Fruit fly (Drosophila melanogaster): ENCODE data around the gene bsk.

Gene bsk

dm6 chr2L:10201743-10202142 lies 48.6 kb downstream of the bsk start:
- TF ChIP-seq CG32264 (GFP tag; optimal IDR thresholded peaks at IDR 0.05) (no peak), Hr78 (GFP tag; optimal IDR thresholded peaks at IDR 0.05) (no peak), usp (GFP tag; optimal IDR thresholded peaks at IDR 0.05) (no peak), sv (GFP tag; optimal IDR thresholded peaks at IDR 0.05) (no peak), GATAd (GFP tag; optimal IDR thresholded peaks at IDR 0.05) (no peak), foxo (GFP tag; optimal IDR thresholded peaks at IDR 0.05) (no peak), Myc (optimal IDR thresholded peaks at IDR 0.05) (no peak), sage (GFP tag; optimal IDR thresholded peaks at IDR 0.05) (no peak)

- peak; percentile 71 for TF ChIP-seq Dif (GFP tag; optimal IDR thresholded peaks at IDR 0.05; ENCODE audit: partially characterized antibody)
- peak; percentile 88 for TF ChIP-seq sage (GFP tag; optimal IDR thresholded peaks at IDR 0.05)
- TF ChIP-seq Mio (GFP tag; optimal IDR thresholded peaks at IDR 0.05): peak; percentile 91
- TF ChIP-seq sv (GFP tag; optimal IDR thresholded peaks at IDR 0.05): peak; percentile 98
- peak; percentile 93 for TF ChIP-seq CG32264 (GFP tag; optimal IDR thresholded peaks at IDR 0.05)
- TF ChIP-seq psq (GFP tag; optimal IDR thresholded peaks at IDR 0.05): peak; percentile 85
- peak; percentile 98 for TF ChIP-seq br (GFP tag; optimal IDR thresholded peaks at IDR 0.05)
- peak; percentile 80 for TF ChIP-seq GATAd (GFP tag; optimal IDR thresholded peaks at IDR 0.05)
- peak; percentile 99 for TF ChIP-seq dmrt93B (GFP tag; optimal IDR thresholded peaks at IDR 0.05)
- peak; percentile 87 for TF ChIP-seq brk (GFP tag; optimal IDR thresholded peaks at IDR 0.05)
- no peak for TF ChIP-seq lola (GFP tag; optimal IDR thresholded peaks at IDR 0.05)
- TF ChIP-seq Rel (GFP tag; optimal IDR thresholded peaks at IDR 0.05): peak; percentile 58
- TF ChIP-seq Rel (tag; optimal IDR thresholded peaks at IDR 0.05): peak; percentile 81
- peak; percentile 96 for TF ChIP-seq OdsH (GFP tag; optimal IDR thresholded peaks at IDR 0.05)
- no peak for TF ChIP-seq Abd-B (GFP tag; optimal IDR thresholded peaks at IDR 0.05)
- TF ChIP-seq HLH106 (tag; optimal IDR thresholded peaks at IDR 0.05): peak; percentile 91
- TF ChIP-seq h (GFP tag; optimal IDR thresholded peaks at IDR 0.05): peak; percentile 98
- no peak for TF ChIP-seq dl (GFP tag; optimal IDR thresholded peaks at IDR 0.05; ENCODE audit: insufficient read depth in 1 of 2, partially characterized antibody in 2 of 2)
- TF ChIP-seq fru (GFP tag; optimal IDR thresholded peaks at IDR 0.05): peak; percentile 86
- TF ChIP-seq Dfd (GFP tag; optimal IDR thresholded peaks at IDR 0.05): no peak
- TF ChIP-seq tai (GFP tag; optimal IDR thresholded peaks at IDR 0.05): peak; percentile 62
- TF ChIP-seq dsf (GFP tag; optimal IDR thresholded peaks at IDR 0.05; ENCODE audit: borderline replicate concordance): peak; percentile 88
- TF ChIP-seq CrebA (GFP tag; optimal IDR thresholded peaks at IDR 0.05; ENCODE audit: borderline replicate concordance): no peak
- no peak for TF ChIP-seq Hr78 (GFP tag; optimal IDR thresholded peaks at IDR 0.05)
- TF ChIP-seq woc (GFP tag; optimal IDR thresholded peaks at IDR 0.05): peak; percentile 71
- peak; percentile 89 for TF ChIP-seq ey (GFP tag; optimal IDR thresholded peaks at IDR 0.05)
- no peak for TF ChIP-seq usp (GFP tag; optimal IDR thresholded peaks at IDR 0.05)
- peak; percentile 89 for TF ChIP-seq Jra (GFP tag; optimal IDR thresholded peaks at IDR 0.05)
- TF ChIP-seq Hr83 (GFP tag; optimal IDR thresholded peaks at IDR 0.05; ENCODE audit: poor library complexity, severe bottlenecking): peak; percentile 100
- peak; percentile 89 for TF ChIP-seq Vsx2 (GFP tag; optimal IDR thresholded peaks at IDR 0.05; ENCODE audit: partially characterized antibody)
- TF ChIP-seq rgr (GFP tag; optimal IDR thresholded peaks at IDR 0.05): peak; percentile 99
- peak; percentile 97 for TF ChIP-seq CG9705 (GFP tag; optimal IDR thresholded peaks at IDR 0.05)
- TF ChIP-seq Myc (optimal IDR thresholded peaks at IDR 0.05): peak; percentile 77
- no peak for TF ChIP-seq pan (optimal IDR thresholded peaks at IDR 0.05)
- peak; percentile 52 to 97 for TF ChIP-seq foxo (GFP tag; optimal IDR thresholded peaks at IDR 0.05)
- TF ChIP-seq Hnf4 (GFP tag; optimal IDR thresholded peaks at IDR 0.05): peak; percentile 96
- peak; percentile 2 for TF ChIP-seq jim (GFP tag; optimal IDR thresholded peaks at IDR 0.05)
- TF ChIP-seq Sp1 (GFP tag; optimal IDR thresholded peaks at IDR 0.05): peak; percentile 95
- TF ChIP-seq N (GFP tag; optimal IDR thresholded peaks at IDR 0.05): no peak
Observed at dm6 chr2L:10200847-10201246, 49.5 kb downstream of the bsk start, which contains the start of the genes Ripalpha and RpL7. Gene Ripalpha, minus strand, starts transcription at chr2L:10200974. Gene RpL7, plus strand, starts transcription at chr2L:10201004.

dm6 chr2L:10198911-10199310 lies 51.4 kb downstream of the bsk start, which contains the start of gene Sur:
Gene Sur, minus strand, starts transcription at chr2L:10199117.
- no peak for TF ChIP-seq Hr78 (GFP tag; optimal IDR thresholded peaks at IDR 0.05)
- TF ChIP-seq Abd-B (GFP tag; optimal IDR thresholded peaks at IDR 0.05): no peak
- TF ChIP-seq CrebA (GFP tag; optimal IDR thresholded peaks at IDR 0.05; ENCODE audit: borderline replicate concordance): no peak
- no peak for TF ChIP-seq Vsx2 (GFP tag; optimal IDR thresholded peaks at IDR 0.05; ENCODE audit: partially characterized antibody)
- TF ChIP-seq tai (GFP tag; optimal IDR thresholded peaks at IDR 0.05): no peak
- TF ChIP-seq h (GFP tag; optimal IDR thresholded peaks at IDR 0.05): no peak
- TF ChIP-seq Hr83 (GFP tag; optimal IDR thresholded peaks at IDR 0.05; ENCODE audit: poor library complexity, severe bottlenecking): no peak
- no peak for TF ChIP-seq dmrt93B (GFP tag; optimal IDR thresholded peaks at IDR 0.05)
- TF ChIP-seq CG9705 (GFP tag; optimal IDR thresholded peaks at IDR 0.05): no peak
- no peak for TF ChIP-seq Hnf4 (GFP tag; optimal IDR thresholded peaks at IDR 0.05)
- no peak for TF ChIP-seq rgr (GFP tag; optimal IDR thresholded peaks at IDR 0.05)
- no peak for TF ChIP-seq HLH106 (tag; optimal IDR thresholded peaks at IDR 0.05)
- TF ChIP-seq jim (GFP tag; optimal IDR thresholded peaks at IDR 0.05): no peak
- no peak for TF ChIP-seq Myc (optimal IDR thresholded peaks at IDR 0.05)
